Worm (Caenorhabditis elegans) whole organism, young adult: Measurements from ENCODE around the gene ubxn-5.

ENCODE experiments used
- B0019.2 ChIP-seq: fragments of 200-800 bp; sonication (Bioruptor generic); conservative IDR thresholded peaks from 2 replicates; pipeline ENCODE4 v1.3.6; 2022; ENCODE audit warnings: missing genetic modification reagents, missing genetic modification characterization, missing compliant biosample characterization
- B0261.1 ChIP-seq: sonication (generic microtip); optimal IDR thresholded peaks from 2 replicates; lab custom pipeline; 2016; ENCODE audit warnings: mild to moderate bottlenecking, missing genetic modification characterization, moderate library complexity, missing compliant biosample characterization
- C06A6.2 ChIP-seq: fragments of 200-800 bp; sonication (Bioruptor generic); conservative IDR thresholded peaks from 2 replicates; pipeline ENCODE4 v1.3.6; 2022; ENCODE audit warnings: missing genetic modification characterization, missing compliant biosample characterization
- F23B12.7 ChIP-seq: sonication (generic microtip); optimal IDR thresholded peaks from 2 replicates; lab custom pipeline; 2017; ENCODE audit warnings: missing genetic modification characterization, mild to moderate bottlenecking, missing compliant biosample characterization, antibody characterized with exemption, moderate library complexity; ENCODE audit not compliant: insufficient read depth
- F33H1.4 ChIP-seq: fragments of 200-800 bp; sonication (Bioruptor generic); IDR thresholded peaks from 2 replicates; pipeline ENCODE4 v1.3.6; 2022; ENCODE audit warnings: missing genetic modification reagents, missing genetic modification characterization, missing compliant biosample characterization
- F39B2.1 ChIP-seq: fragments of 200-800 bp; sonication (Bioruptor generic); IDR thresholded peaks from 2 replicates; pipeline ENCODE4 v1.3.6; 2022; ENCODE audit warnings: missing genetic modification reagents, missing genetic modification characterization, missing compliant biosample characterization
- F55B11.4 ChIP-seq: sonication (generic microtip); optimal IDR thresholded peaks from 2 replicates; lab custom pipeline; 2016; ENCODE audit warnings: missing compliant biosample characterization, missing genetic modification characterization, borderline replicate concordance; ENCODE audit not compliant: insufficient read depth
- K11D2.4 ChIP-seq: fragments of 200-800 bp; sonication (Bioruptor generic); IDR thresholded peaks from 2 replicates; pipeline ENCODE4 v1.3.6; 2022; ENCODE audit warnings: missing genetic modification reagents, missing genetic modification characterization, missing compliant biosample characterization
- K12H6.12 ChIP-seq: fragments of 200-800 bp; sonication (Bioruptor generic); optimal IDR thresholded peaks from 2 replicates; lab custom pipeline; 2018; ENCODE audit warnings: mild to moderate bottlenecking, missing genetic modification characterization, missing compliant biosample characterization
- T07F8.4 ChIP-seq: sonication (generic microtip); optimal IDR thresholded peaks from 2 replicates; lab custom pipeline; 2016; ENCODE audit warnings: mild to moderate bottlenecking, missing genetic modification characterization, moderate library complexity, missing compliant biosample characterization
- Y53G8AR.9 ChIP-seq: fragments of 200-800 bp; sonication (Bioruptor generic); conservative IDR thresholded peaks from 2 replicates; pipeline ENCODE4 v1.3.6; 2022; ENCODE audit warnings: missing genetic modification reagents, missing genetic modification characterization, missing compliant biosample characterization
- Y56A3A.18 ChIP-seq: fragments of 200-800 bp; sonication (Bioruptor generic); IDR thresholded peaks from 2 replicates; pipeline ENCODE4 v1.3.6; 2022; ENCODE audit warnings: missing genetic modification reagents, missing genetic modification characterization, missing compliant biosample characterization
- Y79H2A.3 ChIP-seq: fragments of 200-800 bp; sonication (Bioruptor generic); conservative IDR thresholded peaks from 2 replicates; pipeline ENCODE4 v1.3.6; 2022; ENCODE audit warnings: missing genetic modification reagents, missing genetic modification characterization, missing compliant biosample characterization
- Y95B8A.8 ChIP-seq: fragments of 200-800 bp; sonication (Bioruptor generic); IDR thresholded peaks from 2 replicates; pipeline ENCODE4 v1.3.6; 2022; ENCODE audit warnings: missing genetic modification reagents, missing genetic modification characterization, missing compliant biosample characterization
- ZK185.1 ChIP-seq: sonication (generic microtip); optimal IDR thresholded peaks from 2 replicates; lab custom pipeline; 2016; ENCODE audit warnings: mild to moderate bottlenecking, missing genetic modification characterization, missing compliant biosample characterization; ENCODE audit not compliant: poor library complexity, severe bottlenecking
- ccch-3 ChIP-seq: fragments of 200-800 bp; sonication (Bioruptor generic); optimal IDR thresholded peaks from 2 replicates; lab custom pipeline; 2018; ENCODE audit warnings: mild to moderate bottlenecking, missing genetic modification characterization, missing compliant biosample characterization
- ceh-100 ChIP-seq: fragments of 200-800 bp; sonication (Bioruptor generic); IDR thresholded peaks from 2 replicates; pipeline ENCODE4 v1.3.6; 2022; ENCODE audit warnings: missing genetic modification reagents, missing genetic modification characterization, missing compliant biosample characterization
- ceh-79 ChIP-seq: sonication (generic microtip); optimal IDR thresholded peaks from 2 replicates; lab custom pipeline; 2017; ENCODE audit warnings: mild to moderate bottlenecking, missing genetic modification characterization, missing compliant biosample characterization
- dpff-1 ChIP-seq: sonication (generic microtip); optimal IDR thresholded peaks from 2 replicates; lab custom pipeline; 2017; ENCODE audit warnings: mild to moderate bottlenecking, missing genetic modification characterization, missing compliant biosample characterization
- ekl-4 ChIP-seq: fragments of 200-800 bp; sonication (Bioruptor generic); IDR thresholded peaks from 2 replicates; pipeline ENCODE4 v1.3.6; 2022; ENCODE audit warnings: missing genetic modification reagents, missing genetic modification characterization, missing compliant biosample characterization
- him-1 ChIP-seq: sonication (generic microtip); optimal IDR thresholded peaks from 2 replicates; lab custom pipeline; 2016; ENCODE audit warnings: missing genotype, missing genetic modification reagents, missing genetic modification characterization, missing compliant biosample characterization
- hlh-12 ChIP-seq: sonication (generic microtip); optimal IDR thresholded peaks from 2 replicates; lab custom pipeline; 2016; ENCODE audit warnings: missing genetic modification characterization, missing compliant biosample characterization
- hrde-1 ChIP-seq: sonication (generic microtip); optimal IDR thresholded peaks from 2 replicates; lab custom pipeline; 2016; ENCODE audit warnings: missing genetic modification characterization, mild to moderate bottlenecking, missing compliant biosample characterization, moderate library complexity, missing genotype, missing genetic modification reagents, borderline replicate concordance
- let-607 ChIP-seq, 2 experiments: fragments of 200-800 bp in 1 of 2; sonication (Bioruptor generic) in 1 of 2; sonication (generic microtip) in 1 of 2; optimal IDR thresholded peaks; 2 replicates each; lab custom pipeline; 2016 to 2018; ENCODE audit warnings: mild to moderate bottlenecking in 2 of 2, missing compliant biosample characterization in 2 of 2, missing genetic modification characterization in 2 of 2, moderate library complexity in 2 of 2, missing genotype in 1 of 2
- lin-26 ChIP-seq: fragments of 200-800 bp; sonication (Bioruptor generic); IDR thresholded peaks from 2 replicates; pipeline ENCODE4 v1.3.6; 2022; ENCODE audit warnings: missing genetic modification reagents, missing genetic modification characterization, missing compliant biosample characterization
- lin-40 ChIP-seq: sonication (generic microtip); optimal IDR thresholded peaks from 2 replicates; lab custom pipeline; 2016; ENCODE audit warnings: missing genetic modification characterization, mild to moderate bottlenecking, missing compliant biosample characterization, missing genotype, missing genetic modification reagents
- lir-1 ChIP-seq: fragments of 200-800 bp; sonication (Bioruptor generic); conservative IDR thresholded peaks from 2 replicates; pipeline ENCODE4 v1.3.6; 2022; ENCODE audit warnings: missing genetic modification reagents, missing genetic modification characterization, missing compliant biosample characterization
- lsl-1 ChIP-seq: fragments of 200-800 bp; sonication (Bioruptor generic); optimal IDR thresholded peaks from 2 replicates; lab custom pipeline; 2018; ENCODE audit warnings: mild to moderate bottlenecking, missing genetic modification characterization, moderate library complexity, missing compliant biosample characterization
- madf-10 ChIP-seq: sonication (generic microtip); optimal IDR thresholded peaks from 2 replicates; lab custom pipeline; 2016; ENCODE audit warnings: mild to moderate bottlenecking, missing genetic modification characterization, missing compliant biosample characterization
- mcd-1 ChIP-seq: fragments of 200-800 bp; sonication (Bioruptor generic); IDR thresholded peaks from 2 replicates; pipeline ENCODE4 v1.3.6; 2022; ENCODE audit warnings: missing genetic modification reagents, missing genetic modification characterization, missing compliant biosample characterization
- mxl-1 ChIP-seq: sonication (generic microtip); optimal IDR thresholded peaks from 2 replicates; lab custom pipeline; 2016; ENCODE audit warnings: missing genetic modification characterization, missing compliant biosample characterization
- nfya-1 ChIP-seq: sonication (generic microtip); optimal IDR thresholded peaks from 2 replicates; lab custom pipeline; 2017; ENCODE audit warnings: antibody characterized with exemption, missing compliant biosample characterization, missing genetic modification characterization, borderline replicate concordance; ENCODE audit not compliant: insufficient read depth
- nhr-179 ChIP-seq: sonication (generic microtip); optimal IDR thresholded peaks from 2 replicates; lab custom pipeline; 2016; ENCODE audit warnings: mild to moderate bottlenecking, missing genetic modification characterization, missing compliant biosample characterization
- nhr-80 ChIP-seq: sonication (generic microtip); optimal IDR thresholded peaks from 2 replicates; lab custom pipeline; 2016; ENCODE audit warnings: missing genetic modification characterization, missing compliant biosample characterization
- pha-4 ChIP-seq: fragments of 150-350 bp; sonication (generic microtip); optimal IDR thresholded peaks from 2 replicates; lab custom pipeline; 2014; ENCODE audit warnings: missing biosample characterization, missing genetic modification reagents, missing genetic modification characterization
- rcor-1 ChIP-seq: fragments of 200-800 bp; sonication (Bioruptor generic); IDR thresholded peaks from 2 replicates; pipeline ENCODE4 v1.3.6; 2022; ENCODE audit warnings: missing genetic modification reagents, missing genetic modification characterization, missing compliant biosample characterization
- repo-1 ChIP-seq: sonication (generic microtip); optimal IDR thresholded peaks from 2 replicates; lab custom pipeline; 2017; ENCODE audit warnings: mild to moderate bottlenecking, missing genetic modification characterization, missing compliant biosample characterization
- sea-2 ChIP-seq: fragments of 200-800 bp; sonication (Bioruptor generic); IDR thresholded peaks from 2 replicates; pipeline ENCODE4 v1.3.6; 2022; ENCODE audit warnings: missing genetic modification characterization, missing compliant biosample characterization
- snpc-1.1 ChIP-seq: sonication (generic microtip); optimal IDR thresholded peaks from 2 replicates; lab custom pipeline; 2017; ENCODE audit warnings: missing genetic modification characterization, mild to moderate bottlenecking, missing compliant biosample characterization, antibody characterized with exemption, moderate library complexity, missing genotype, missing genetic modification reagents; ENCODE audit not compliant: insufficient read depth
- somi-1 ChIP-seq: fragments of 200-800 bp; sonication (Bioruptor generic); optimal IDR thresholded peaks from 2 replicates; lab custom pipeline; 2018; ENCODE audit warnings: mild to moderate bottlenecking, missing genetic modification characterization, missing compliant biosample characterization
- sptf-2 ChIP-seq: fragments of 200-800 bp; sonication (Bioruptor generic); optimal IDR thresholded peaks from 2 replicates; lab custom pipeline; 2018; ENCODE audit warnings: mild to moderate bottlenecking, missing genetic modification characterization, missing compliant biosample characterization
- tbx-9 ChIP-seq: sonication (generic microtip); optimal IDR thresholded peaks from 2 replicates; lab custom pipeline; 2016; ENCODE audit warnings: borderline replicate concordance, missing genetic modification characterization, inconsistent platforms, missing compliant biosample characterization
- tlf-1 ChIP-seq: fragments of 200-800 bp; sonication (Bioruptor generic); optimal IDR thresholded peaks from 2 replicates; lab custom pipeline; 2018; ENCODE audit warnings: mild to moderate bottlenecking, missing genetic modification characterization, missing compliant biosample characterization
- unc-130 ChIP-seq: sonication (generic microtip); optimal IDR thresholded peaks from 2 replicates; lab custom pipeline; 2016; ENCODE audit warnings: missing genetic modification reagents, missing genetic modification characterization, missing compliant biosample characterization
- zfh-2 ChIP-seq: fragments of 200-800 bp; sonication (Bioruptor generic); conservative IDR thresholded peaks from 2 replicates; pipeline ENCODE4 v1.3.6; 2022; ENCODE audit warnings: missing genetic modification reagents, missing genetic modification characterization, missing compliant biosample characterization
- ztf-25 ChIP-seq: fragments of 200-800 bp; sonication (Bioruptor generic); IDR thresholded peaks from 2 replicates; pipeline ENCODE4 v1.3.6; 2022; ENCODE audit warnings: missing genetic modification reagents, missing genetic modification characterization, missing compliant biosample characterization

The ubxn-5 gene

DNA sequence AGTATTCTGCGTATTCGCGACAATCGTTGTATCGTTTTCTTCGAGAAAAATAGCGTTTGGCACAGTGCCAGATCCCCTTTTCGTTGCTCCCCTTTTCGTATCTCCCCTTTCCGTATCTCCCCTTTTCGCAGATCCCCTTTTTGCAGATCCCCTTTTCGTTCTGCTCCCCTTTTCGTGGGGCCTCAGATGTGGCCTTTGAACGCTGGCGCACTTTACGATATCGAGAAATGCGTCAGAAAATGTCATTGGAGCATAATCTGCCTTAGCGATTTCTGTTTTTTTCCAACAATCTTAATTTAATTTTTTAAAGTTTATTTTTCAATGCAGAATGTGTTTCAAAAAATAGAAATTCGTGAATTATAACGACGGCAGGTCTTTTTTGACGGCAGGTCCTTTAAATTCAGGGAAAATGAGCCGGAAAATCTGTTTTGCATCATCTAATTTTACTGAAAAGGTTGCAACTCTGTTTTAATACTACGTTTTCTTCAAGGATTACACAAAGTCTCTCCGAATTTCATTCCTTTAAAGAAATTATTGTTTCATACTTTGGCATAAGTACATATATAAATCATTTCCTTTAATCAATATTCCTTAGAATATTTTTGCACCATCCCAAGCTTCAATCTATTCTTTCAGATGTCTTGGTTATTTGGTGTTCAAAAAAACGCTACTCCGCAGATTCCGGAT, 14.2 kb upstream of the ubxn-5 start, which contains the start of gene atad-3 (continued):
- peak in 1 of 2 experiments; percentile 63 for TF ChIP-seq let-607 (tag; optimal IDR thresholded peaks at IDR 0.05; lab: Kevin White, UChicago)
- peak; percentile 77 for TF ChIP-seq somi-1 (GFP tag; lab: Kevin White, UChicago)
- TF ChIP-seq K11D2.4 (GFP tag; lab: Robert Waterston, UW): peak; percentile 97
- TF ChIP-seq nhr-179 (tag; lab: Kevin White, UChicago): no peak
- TF ChIP-seq lin-26 (GFP tag; lab: Robert Waterston, UW): peak; percentile 95
- TF ChIP-seq T07F8.4 (tag; lab: Kevin White, UChicago): peak; percentile 36
- TF ChIP-seq pha-4 (tag; lab: Kevin White, UChicago): no peak
- TF ChIP-seq ztf-25 (GFP tag; lab: Robert Waterston, UW): peak; percentile 98
- TF ChIP-seq ccch-3 (GFP tag; lab: Kevin White, UChicago): peak; percentile 40
- TF ChIP-seq tbx-9 (tag; lab: Kevin White, UChicago): no peak
- TF ChIP-seq sea-2 (GFP tag; lab: Robert Waterston, UW): 0 out of 2 replicates have a peak, but pooled peaks have one; percentile 22
- TF ChIP-seq mxl-1: no peak
- TF ChIP-seq F39B2.1: no peak
- peak; percentile 87 for TF ChIP-seq madf-10 (tag; lab: Kevin White, UChicago)
- no peak for TF ChIP-seq repo-1 (tag; lab: Kevin White, UChicago)
- peak; percentile 95 for TF ChIP-seq B0019.2
- TF ChIP-seq hlh-12 (tag; lab: Kevin White, UChicago): no peak
- TF ChIP-seq Y79H2A.3: peak; percentile 88
- TF ChIP-seq snpc-1.1 (tag; lab: Kevin White, UChicago): no peak
- peak; percentile 100 for TF ChIP-seq ceh-100
- TF ChIP-seq Y95B8A.8 (GFP tag; lab: Robert Waterston, UW): peak; percentile 97
- peak; percentile 97 for TF ChIP-seq rcor-1 (GFP tag; lab: Robert Waterston, UW)
- peak; percentile 95 for TF ChIP-seq Y53G8AR.9
- TF ChIP-seq dpff-1 (tag; lab: Kevin White, UChicago): no peak
- peak; percentile 63 for TF ChIP-seq nhr-80 (tag; lab: Kevin White, UChicago)
- TF ChIP-seq F55B11.4 (tag; lab: Kevin White, UChicago): no peak
- peak; percentile 93 for TF ChIP-seq lir-1 (GFP tag; lab: Robert Waterston, UW)
- no peak for TF ChIP-seq ceh-79
- no peak for TF ChIP-seq him-1 (tag; lab: Kevin White, UChicago)
- no peak for TF ChIP-seq sptf-2 (GFP tag; lab: Kevin White, UChicago)
- peak; percentile 66 for TF ChIP-seq lsl-1 (GFP tag; lab: Kevin White, UChicago)
- TF ChIP-seq ekl-4 (GFP tag; lab: Robert Waterston, UW): peak; percentile 94
- TF ChIP-seq lin-40 (tag; lab: Kevin White, UChicago): peak; percentile 73
- TF ChIP-seq nfya-1 (tag; lab: Kevin White, UChicago): no peak
- TF ChIP-seq Y56A3A.18 (GFP tag; lab: Robert Waterston, UW): peak; percentile 62; the same call in 1 of the 2 replicates
- TF ChIP-seq tlf-1 (GFP tag; lab: Kevin White, UChicago): peak; percentile 65
- peak; percentile 79 for TF ChIP-seq K12H6.12 (tag; lab: Kevin White, UChicago)
- TF ChIP-seq unc-130 (GFP tag; lab: Kevin White, UChicago): peak; percentile 74
- peak; percentile 47; the same call in 1 of the 2 replicates for TF ChIP-seq zfh-2
- TF ChIP-seq C06A6.2 (GFP tag; lab: Robert Waterston, UW): peak; percentile 89
- TF ChIP-seq F23B12.7 (tag; lab: Kevin White, UChicago): peak; percentile 34
- TF ChIP-seq mcd-1 (GFP tag; lab: Robert Waterston, UW): peak; percentile 95
- TF ChIP-seq ZK185.1 (tag; lab: Kevin White, UChicago): peak; percentile 86
- TF ChIP-seq B0261.1 (tag; lab: Kevin White, UChicago): peak; percentile 10
- TF ChIP-seq F33H1.4: peak; percentile 80
- TF ChIP-seq hrde-1: peak; percentile 33
